Worm (Caenorhabditis elegans): Measurements from ENCODE around the gene F49E2.5.

Gene F49E2.5

ce11 chrX:9547264-9547751 lies 3.9 kb downstream of the F49E2.5 start (continued):
- peak; percentile 6 for TF ChIP-seq nhr-10 (tag; optimal IDR thresholded peaks at IDR 0.05)
- TF ChIP-seq skn-1 (tag; optimal IDR thresholded peaks at IDR 0.05) = no peak
- TF ChIP-seq ztf-7 (tag; optimal IDR thresholded peaks at IDR 0.05) = no peak
- TF ChIP-seq nhr-6 (tag; optimal IDR thresholded peaks at IDR 0.05) = no peak
- no peak for TF ChIP-seq set-16 (GFP tag; IDR thresholded peaks at IDR 0.05)
- TF ChIP-seq nhr-48 (tag; optimal IDR thresholded peaks at IDR 0.05) = peak; percentile 40
- no peak for TF ChIP-seq dmd-8 (GFP tag; IDR thresholded peaks at IDR 0.05)
- no peak for TF ChIP-seq F10B5.3 (tag; optimal IDR thresholded peaks at IDR 0.05)
- no peak for TF ChIP-seq madf-9 (GFP tag; conservative IDR thresholded peaks at IDR 0.05)
- no peak for TF ChIP-seq tag-97 (GFP tag; IDR thresholded peaks at IDR 0.05)
- no peak for TF ChIP-seq cey-2 (tag; optimal IDR thresholded peaks at IDR 0.05; ENCODE audit: borderline replicate concordance, insufficient read depth)
- no peak for TF ChIP-seq hmg-1.1 (GFP tag; IDR thresholded peaks at IDR 0.05)
- TF ChIP-seq fos-1 (tag; optimal IDR thresholded peaks at IDR 0.05) = no peak
- TF ChIP-seq egl-27 (tag; optimal IDR thresholded peaks at IDR 0.05) = no peak
- no peak for TF ChIP-seq ZK546.5 (tag; optimal IDR thresholded peaks at IDR 0.05)
- TF ChIP-seq php-3 (GFP tag; IDR thresholded peaks at IDR 0.05) = no peak; the same call in 1 of the 2 replicates
- TF ChIP-seq zfp-3 (GFP tag; conservative IDR thresholded peaks at IDR 0.05) = no peak
- TF ChIP-seq ctbp-1 (GFP tag; IDR thresholded peaks at IDR 0.05) = no peak
- TF ChIP-seq nhr-42 (GFP tag; IDR thresholded peaks at IDR 0.05) = no peak
- TF ChIP-seq nhr-102 (tag; optimal IDR thresholded peaks at IDR 0.05) = no peak
- no peak for TF ChIP-seq attf-4 (tag; optimal IDR thresholded peaks at IDR 0.05)
- TF ChIP-seq ces-1 (GFP tag; optimal IDR thresholded peaks at IDR 0.05) = no peak
- no peak for TF ChIP-seq gei-8 (GFP tag; optimal IDR thresholded peaks at IDR 0.05)
- no peak for TF ChIP-seq R02D3.7 (tag; optimal IDR thresholded peaks at IDR 0.05)
- no peak for TF ChIP-seq fkh-10 (GFP tag; optimal IDR thresholded peaks at IDR 0.05)
- no peak for TF ChIP-seq ama-1 (optimal IDR thresholded peaks at IDR 0.05)
- no peak for TF ChIP-seq nhr-76 (tag; optimal IDR thresholded peaks at IDR 0.05)
- peak; percentile 56 for TF ChIP-seq hlh-11 (tag; optimal IDR thresholded peaks at IDR 0.05)
- TF ChIP-seq spr-3 (GFP tag; optimal IDR thresholded peaks at IDR 0.05) = no peak
- TF ChIP-seq dpl-1 (GFP tag; optimal IDR thresholded peaks at IDR 0.05) = no peak
- no peak for TF ChIP-seq aha-1 (tag)
- TF ChIP-seq daf-8 (GFP tag; IDR thresholded peaks at IDR 0.05) = no peak
- TF ChIP-seq spr-1 (tag; optimal IDR thresholded peaks at IDR 0.05) = no peak
- no peak for TF ChIP-seq zag-1 (tag; optimal IDR thresholded peaks at IDR 0.05)
- no peak for TF ChIP-seq daf-12 (tag; optimal IDR thresholded peaks at IDR 0.05)
- peak; percentile 26 for TF ChIP-seq hlh-30 (tag; optimal IDR thresholded peaks at IDR 0.05; ENCODE audit: insufficient read depth)
- TF ChIP-seq lin-15B (tag; optimal IDR thresholded peaks at IDR 0.05) = no peak
- TF ChIP-seq Y105C5A.15 (GFP tag; IDR thresholded peaks at IDR 0.05) = no peak
- TF ChIP-seq daf-19 (GFP tag; conservative IDR thresholded peaks at IDR 0.05) = no peak
- no peak for TF ChIP-seq lin-39 (tag; optimal IDR thresholded peaks at IDR 0.05)
- TF ChIP-seq mdt-29 (GFP tag; IDR thresholded peaks at IDR 0.05) = no peak
- no peak for TF ChIP-seq vab-7 (GFP tag; IDR thresholded peaks at IDR 0.05)
- no peak for TF ChIP-seq ceh-82 (tag; optimal IDR thresholded peaks at IDR 0.05)
- no peak for TF ChIP-seq F44E2.7 (GFP tag; IDR thresholded peaks at IDR 0.05)
- no peak for TF ChIP-seq ztf-11 (tag; optimal IDR thresholded peaks at IDR 0.05)
- TF ChIP-seq snpc-4 (tag; optimal IDR thresholded peaks at IDR 0.05) = no peak
- TF ChIP-seq unc-39 (tag; optimal IDR thresholded peaks at IDR 0.05) = no peak
- no peak for TF ChIP-seq ceh-44 (GFP tag; IDR thresholded peaks at IDR 0.05)
- TF ChIP-seq lsy-2 (tag; optimal IDR thresholded peaks at IDR 0.05) = no peak
- TF ChIP-seq Y5F2A.4 (GFP tag; optimal IDR thresholded peaks at IDR 0.05) = no peak
- peak; percentile 45; the same call in 1 of the 2 replicates for TF ChIP-seq tra-1 (GFP tag; IDR thresholded peaks at IDR 0.05)
- TF ChIP-seq mxl-3 (GFP tag; optimal IDR thresholded peaks at IDR 0.05) = peak; percentile 34
- TF ChIP-seq pha-4 (GFP tag; IDR thresholded peaks at IDR 0.05) = no peak
- TF ChIP-seq pha-4 (tag; optimal IDR thresholded peaks at IDR 0.05) = no peak

Measured in whole organism, L4 larva.